Worm (Caenorhabditis elegans) whole organism, L2 larva: Measurements from ENCODE around the gene srbc-16.

ENCODE experiments used
- C34F6.9 ChIP-seq: fragments of 150-350 bp; optimal IDR thresholded peaks from 2 replicates; lab custom pipeline; 2014; ENCODE audit warnings: missing biosample characterization, missing genetic modification characterization
- F13H6.1 ChIP-seq: sonication (generic microtip); optimal IDR thresholded peaks from 2 replicates; lab custom pipeline; 2016; ENCODE audit warnings: missing genetic modification characterization, missing compliant biosample characterization
- R02D3.7 ChIP-seq: fragments of 150-350 bp; optimal IDR thresholded peaks from 2 replicates; lab custom pipeline; 2014; ENCODE audit warnings: missing biosample characterization, missing genetic modification characterization
- Y55F3AM.14 ChIP-seq: fragments of 200-800 bp; sonication (Bioruptor generic); optimal IDR thresholded peaks from 2 replicates; lab custom pipeline; 2018; ENCODE audit warnings: mild to moderate bottlenecking, missing genetic modification characterization, missing compliant biosample characterization
- ZK546.5 ChIP-seq: sonication (generic microtip); optimal IDR thresholded peaks from 2 replicates; lab custom pipeline; 2017; ENCODE audit warnings: missing biosample characterization, missing genetic modification characterization
- alr-1 ChIP-seq: fragments of 150-350 bp; optimal IDR thresholded peaks from 2 replicates; lab custom pipeline; 2014; ENCODE audit warnings: missing biosample characterization, missing genetic modification characterization
- aly-2 ChIP-seq: fragments of 150-350 bp; optimal IDR thresholded peaks from 2 replicates; lab custom pipeline; 2014; ENCODE audit warnings: missing biosample characterization, missing genetic modification characterization
- ama-1 ChIP-seq: fragments of 150-350 bp; optimal IDR thresholded peaks from 2 replicates; lab custom pipeline; 2018; ENCODE audit warnings: inconsistent platforms
- blmp-1 ChIP-seq: sonication (generic microtip); optimal IDR thresholded peaks from 2 replicates; lab custom pipeline; 2017; ENCODE audit warnings: missing genetic modification characterization, mild to moderate bottlenecking, missing compliant biosample characterization, antibody characterized with exemption, moderate library complexity; ENCODE audit not compliant: insufficient read depth
- ceh-16 ChIP-seq: fragments of 150-350 bp; optimal IDR thresholded peaks from 2 replicates; lab custom pipeline; 2014; ENCODE audit warnings: missing biosample characterization, missing genetic modification characterization
- crh-2 ChIP-seq: sonication (generic microtip); optimal IDR thresholded peaks from 2 replicates; lab custom pipeline; 2017; ENCODE audit warnings: missing biosample characterization, missing genetic modification characterization
- elt-1 ChIP-seq: fragments of 150-350 bp; optimal IDR thresholded peaks from 2 replicates; lab custom pipeline; 2014; ENCODE audit warnings: missing biosample characterization, missing genetic modification characterization
- elt-3 ChIP-seq: sonication (generic microtip); optimal IDR thresholded peaks from 2 replicates; lab custom pipeline; 2017; ENCODE audit warnings: missing biosample characterization, missing genetic modification characterization
- fos-1 ChIP-seq: fragments of 150-350 bp; optimal IDR thresholded peaks from 2 replicates; lab custom pipeline; 2014; ENCODE audit warnings: missing biosample characterization, missing genetic modification characterization
- lin-11 ChIP-seq: fragments of 150-350 bp; sonication (generic microtip); optimal IDR thresholded peaks from 2 replicates; lab custom pipeline; 2014; ENCODE audit warnings: missing biosample characterization, missing genetic modification characterization, inconsistent platforms, mixed read lengths
- lin-13 ChIP-seq: fragments of 150-350 bp; optimal IDR thresholded peaks from 2 replicates; lab custom pipeline; 2014; ENCODE audit warnings: missing biosample characterization, missing genetic modification reagents, missing genetic modification characterization
- lin-39 ChIP-seq: fragments of 150-350 bp; optimal IDR thresholded peaks from 2 replicates; lab custom pipeline; 2014; ENCODE audit warnings: missing biosample characterization, missing genetic modification reagents, missing genetic modification characterization
- lsy-2 ChIP-seq, 2 experiments: fragments of 150-350 bp in 1 of 2; sonication (generic microtip) in 1 of 2; optimal IDR thresholded peaks; 2 replicates each; lab custom pipeline; 2014 to 2017; ENCODE audit warnings: missing biosample characterization in 2 of 2, missing genetic modification characterization in 2 of 2
- mab-5 ChIP-seq: fragments of 150-350 bp; optimal IDR thresholded peaks from 2 replicates; lab custom pipeline; 2014; ENCODE audit warnings: missing biosample characterization, missing genetic modification characterization
- mbf-1 ChIP-seq: sonication (generic microtip); optimal IDR thresholded peaks from 2 replicates; lab custom pipeline; 2017; ENCODE audit warnings: missing biosample characterization, missing genetic modification characterization
- mdl-1 ChIP-seq, 2 experiments: fragments of 150-350 bp in 1 of 2; sonication (generic microtip) in 1 of 2; optimal IDR thresholded peaks; 2 replicates each; lab custom pipeline; 2017; ENCODE audit warnings: missing biosample characterization in 2 of 2, missing genetic modification characterization in 2 of 2
- nhr-11 ChIP-seq: fragments of 150-350 bp; optimal IDR thresholded peaks from 2 replicates; lab custom pipeline; 2014; ENCODE audit warnings: missing biosample characterization, missing genetic modification characterization
- nhr-12 ChIP-seq: fragments of 150-350 bp; optimal IDR thresholded peaks from 2 replicates; lab custom pipeline; 2014; ENCODE audit warnings: missing biosample characterization, missing genetic modification characterization
- nhr-129 ChIP-seq: fragments of 150-350 bp; optimal IDR thresholded peaks from 2 replicates; lab custom pipeline; 2014; ENCODE audit warnings: missing biosample characterization, missing genetic modification characterization
- nhr-21 ChIP-seq: fragments of 150-350 bp; optimal IDR thresholded peaks from 2 replicates; lab custom pipeline; 2014; ENCODE audit warnings: missing biosample characterization, missing genetic modification characterization
- nhr-237 ChIP-seq: fragments of 150-350 bp; optimal IDR thresholded peaks from 2 replicates; lab custom pipeline; 2014; ENCODE audit warnings: missing biosample characterization, missing genetic modification characterization
- nhr-25 ChIP-seq: fragments of 150-350 bp; sonication (generic microtip); optimal IDR thresholded peaks from 3 replicates; lab custom pipeline; 2014; ENCODE audit warnings: missing biosample characterization, missing genetic modification characterization
- nhr-6 ChIP-seq: fragments of 150-350 bp; optimal IDR thresholded peaks from 2 replicates; lab custom pipeline; 2014; ENCODE audit warnings: missing biosample characterization, missing genetic modification characterization
- nhr-77 ChIP-seq: fragments of 150-350 bp; optimal IDR thresholded peaks from 2 replicates; lab custom pipeline; 2014; ENCODE audit warnings: missing biosample characterization, missing genetic modification characterization
- sem-4 ChIP-seq: fragments of 150-350 bp; optimal IDR thresholded peaks from 2 replicates; lab custom pipeline; 2014; ENCODE audit warnings: missing biosample characterization, missing genetic modification reagents, missing genetic modification characterization
- skn-1 ChIP-seq: sonication (generic microtip); optimal IDR thresholded peaks from 2 replicates; lab custom pipeline; 2017; ENCODE audit warnings: missing biosample characterization, missing genetic modification characterization
- sma-3 ChIP-seq: sonication (generic microtip); optimal IDR thresholded peaks from 2 replicates; lab custom pipeline; 2016; ENCODE audit warnings: missing genetic modification reagents, missing genetic modification characterization, missing compliant biosample characterization
- sma-9 ChIP-seq, 2 experiments: fragments of 150-350 bp in 1 of 2; sonication (generic microtip) in 1 of 2; optimal IDR thresholded peaks; 2 replicates each; lab custom pipeline; 2014 to 2016; ENCODE audit warnings: missing genetic modification characterization in 2 of 2, mild to moderate bottlenecking in 1 of 2, missing biosample characterization in 1 of 2, missing compliant biosample characterization in 1 of 2, missing genetic modification reagents in 1 of 2, moderate library complexity in 1 of 2
- unc-39 ChIP-seq: fragments of 150-350 bp; optimal IDR thresholded peaks from 2 replicates; lab custom pipeline; 2014; ENCODE audit warnings: missing biosample characterization, missing genetic modification characterization
- unc-55 ChIP-seq: fragments of 150-350 bp; sonication (generic microtip); optimal IDR thresholded peaks from 3 replicates; lab custom pipeline; 2014; ENCODE audit warnings: missing biosample characterization, missing genetic modification reagents, missing genetic modification characterization
- zag-1 ChIP-seq: fragments of 150-350 bp; optimal IDR thresholded peaks from 2 replicates; lab custom pipeline; 2014; ENCODE audit warnings: missing biosample characterization, missing genetic modification characterization
- ztf-1 ChIP-seq: fragments of 200-800 bp; sonication (Bioruptor generic); conservative IDR thresholded peaks from 2 replicates; pipeline ENCODE4 v1.3.6; 2022; ENCODE audit warnings: missing genetic modification characterization, missing compliant biosample characterization

Gene srbc-16

DNA sequence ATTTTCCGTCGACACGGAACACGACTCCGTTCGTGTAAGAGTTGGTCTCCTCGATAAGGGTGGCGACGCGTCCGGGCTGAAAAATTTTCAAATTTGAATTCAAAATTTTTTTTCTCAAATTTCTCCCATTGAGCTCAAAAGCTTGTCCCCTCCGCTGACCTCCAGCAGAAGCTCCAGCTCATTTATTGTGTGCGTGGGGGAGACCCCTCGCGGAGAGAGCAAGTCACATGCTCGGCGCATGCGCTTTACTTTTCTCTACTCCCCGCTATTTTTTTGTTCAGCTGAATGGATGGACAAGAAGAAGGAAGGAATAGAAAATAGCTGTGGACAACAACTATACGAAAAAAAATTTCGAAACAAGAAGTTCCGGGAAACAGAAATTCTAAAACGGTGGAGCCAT, 48.3 kb upstream of the srbc-16 start (continued):
- no peak for TF ChIP-seq unc-39
- TF ChIP-seq mdl-1 (tag; optimal IDR thresholded peaks at IDR 0.05; lab: Kevin White, UChicago) = peak; percentile 58 to 86
- TF ChIP-seq ama-1 (lab: Kevin White, UChicago) = no peak
- TF ChIP-seq mbf-1 = no peak
- no peak for TF ChIP-seq R02D3.7 (tag; lab: Kevin White, UChicago)
- TF ChIP-seq sem-4 (tag; lab: Kevin White, UChicago) = peak; percentile 69

DNA sequence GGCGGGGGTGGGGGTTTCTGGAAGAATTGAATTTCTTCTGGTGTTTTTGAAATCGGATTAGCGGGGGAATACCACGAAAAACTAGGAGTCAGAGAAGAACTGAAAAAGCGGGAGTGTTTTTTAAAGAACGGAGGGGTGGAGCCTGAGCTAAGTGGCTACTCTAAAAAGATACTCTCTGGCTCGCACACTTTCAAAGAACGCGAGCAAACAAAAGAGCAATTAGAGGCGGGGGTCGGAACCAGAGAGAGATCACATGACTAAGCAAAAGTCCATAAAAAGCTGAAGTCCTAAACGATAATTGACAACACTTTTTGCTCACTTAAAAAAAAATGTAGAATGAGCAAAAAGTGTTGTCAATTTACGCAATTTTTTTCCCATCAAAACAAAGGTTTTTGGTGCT, 47.5 kb upstream of the srbc-16 start:
- TF ChIP-seq sem-4 (tag; lab: Kevin White, UChicago) = peak; percentile 43
- no peak for TF ChIP-seq unc-55 (GFP tag; lab: Kevin White, UChicago)
- TF ChIP-seq Y55F3AM.14 = peak; percentile 26
- peak; percentile 52 for TF ChIP-seq sma-9 (GFP tag; optimal IDR thresholded peaks at IDR 0.05; lab: Kevin White, UChicago)
- no peak for TF ChIP-seq sma-9 (tag; optimal IDR thresholded peaks at IDR 0.05; lab: Kevin White, UChicago)
- no peak for TF ChIP-seq nhr-25 (tag; lab: Kevin White, UChicago)
- no peak for TF ChIP-seq nhr-129 (tag; lab: Kevin White, UChicago)
- TF ChIP-seq F13H6.1 = peak; percentile 53
- no peak for TF ChIP-seq elt-1 (tag; lab: Kevin White, UChicago)
- no peak for TF ChIP-seq nhr-237 (tag; lab: Kevin White, UChicago)
- TF ChIP-seq lsy-2 (tag; optimal IDR thresholded peaks at IDR 0.05; lab: Kevin White, UChicago) = peak in 1 of 2 experiments; percentile 23

DNA sequence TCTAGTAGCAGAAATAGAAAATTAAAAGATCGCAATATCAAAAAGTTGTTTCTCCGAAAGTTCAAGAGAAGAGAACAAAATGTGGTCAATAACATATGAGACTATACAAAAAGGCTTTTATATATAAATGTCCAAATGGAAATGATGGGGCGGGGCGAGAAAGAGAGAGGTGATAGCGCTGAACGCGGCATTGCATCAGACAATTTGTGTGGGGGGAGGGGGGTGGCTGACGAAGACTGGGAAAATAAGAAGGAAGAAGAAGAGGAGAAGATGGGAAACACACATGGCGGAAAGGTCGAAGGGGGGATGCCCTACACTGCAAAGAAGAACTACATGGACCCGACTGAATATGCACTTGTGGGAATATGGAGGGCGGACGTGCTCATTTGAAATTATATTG, 46.5 kb upstream of the srbc-16 start:
- TF ChIP-seq zag-1 (tag; lab: Kevin White, UChicago) = peak; percentile 5
- no peak for TF ChIP-seq sma-3 (GFP tag; lab: Kevin White, UChicago)
- no peak for TF ChIP-seq unc-55 (GFP tag; lab: Kevin White, UChicago)
- TF ChIP-seq nhr-25 (tag; lab: Kevin White, UChicago) = peak; percentile 3
- peak; percentile 87 for TF ChIP-seq nhr-129 (tag; lab: Kevin White, UChicago)
- TF ChIP-seq C34F6.9 (tag; lab: Kevin White, UChicago) = peak; percentile 24
- no peak for TF ChIP-seq Y55F3AM.14
- TF ChIP-seq fos-1 (tag; lab: Kevin White, UChicago) = peak; percentile 42
- no peak for TF ChIP-seq nhr-237 (tag; lab: Kevin White, UChicago)
- no peak for TF ChIP-seq nhr-11 (tag; lab: Kevin White, UChicago)
- TF ChIP-seq ztf-1 (GFP tag; lab: Robert Waterston, UW) = no peak
- TF ChIP-seq lin-39 (tag; lab: Kevin White, UChicago) = no peak
- TF ChIP-seq crh-2 (tag; lab: Kevin White, UChicago) = no peak
- TF ChIP-seq sma-9 (GFP tag; optimal IDR thresholded peaks at IDR 0.05; lab: Kevin White, UChicago) = peak; percentile 71
- no peak for TF ChIP-seq sma-9 (tag; optimal IDR thresholded peaks at IDR 0.05; lab: Kevin White, UChicago)
- TF ChIP-seq elt-1 (tag; lab: Kevin White, UChicago) = no peak
- no peak for TF ChIP-seq skn-1 (tag; lab: Kevin White, UChicago)
- TF ChIP-seq mdl-1 (tag; optimal IDR thresholded peaks at IDR 0.05; lab: Kevin White, UChicago) = peak; percentile 20 to 44
- TF ChIP-seq nhr-6 (tag; lab: Kevin White, UChicago) = no peak
- TF ChIP-seq lin-13 (GFP tag; lab: Kevin White, UChicago) = no peak
- TF ChIP-seq nhr-21 (tag; lab: Kevin White, UChicago) = peak; percentile 25
- TF ChIP-seq lin-11 = peak; percentile 31
- TF ChIP-seq blmp-1 (tag; lab: Kevin White, UChicago) = no peak
- no peak for TF ChIP-seq aly-2 (tag; lab: Kevin White, UChicago)
- no peak for TF ChIP-seq elt-3 (tag; lab: Kevin White, UChicago)
- peak in 1 of 2 experiments; percentile 11 for TF ChIP-seq lsy-2 (tag; optimal IDR thresholded peaks at IDR 0.05; lab: Kevin White, UChicago)
- TF ChIP-seq ZK546.5 (tag; lab: Kevin White, UChicago) = no peak
- TF ChIP-seq nhr-77 = no peak
- peak; percentile 36 for TF ChIP-seq F13H6.1

DNA sequence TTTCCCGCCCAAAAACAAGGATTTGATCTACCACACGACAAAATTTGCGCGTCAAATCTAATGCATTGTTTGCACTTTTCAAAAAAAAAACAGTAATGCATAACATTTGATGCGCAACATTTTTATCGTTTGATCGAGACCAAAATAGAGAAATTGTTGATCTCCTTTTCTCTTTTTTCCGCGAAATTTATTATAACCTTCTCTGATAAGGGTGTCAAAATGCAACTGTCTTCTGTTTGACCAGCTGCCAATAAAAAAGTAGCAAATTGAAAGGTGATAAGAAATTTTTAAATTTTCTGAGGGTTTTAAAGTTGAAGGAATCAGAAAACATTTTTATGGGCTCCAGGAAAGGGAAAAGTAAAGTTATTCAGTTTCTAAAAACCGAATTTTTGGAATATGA, 44.8 kb upstream of the srbc-16 start:
- TF ChIP-seq Y55F3AM.14 (no peak), sma-9 (GFP tag; optimal IDR thresholded peaks at IDR 0.05; lab: Kevin White, UChicago) (no peak), sma-9 (tag; optimal IDR thresholded peaks at IDR 0.05; lab: Kevin White, UChicago) (no peak), nhr-12 (no peak), zag-1 (tag; lab: Kevin White, UChicago) (no peak), nhr-11 (tag; lab: Kevin White, UChicago) (no peak), nhr-237 (tag; lab: Kevin White, UChicago) (no peak), mbf-1 (no peak), ZK546.5 (tag; lab: Kevin White, UChicago) (no peak), sem-4 (tag; lab: Kevin White, UChicago) (no peak), blmp-1 (tag; lab: Kevin White, UChicago) (no peak), nhr-129 (tag; lab: Kevin White, UChicago) (no peak), mab-5 (no peak), alr-1 (tag; lab: Kevin White, UChicago) (no peak), ceh-16 (tag; lab: Kevin White, UChicago) (no peak), elt-1 (tag; lab: Kevin White, UChicago) (no peak)
